Worm (Caenorhabditis elegans): Measurements from ENCODE around the gene F09G8.5.

DNA sequence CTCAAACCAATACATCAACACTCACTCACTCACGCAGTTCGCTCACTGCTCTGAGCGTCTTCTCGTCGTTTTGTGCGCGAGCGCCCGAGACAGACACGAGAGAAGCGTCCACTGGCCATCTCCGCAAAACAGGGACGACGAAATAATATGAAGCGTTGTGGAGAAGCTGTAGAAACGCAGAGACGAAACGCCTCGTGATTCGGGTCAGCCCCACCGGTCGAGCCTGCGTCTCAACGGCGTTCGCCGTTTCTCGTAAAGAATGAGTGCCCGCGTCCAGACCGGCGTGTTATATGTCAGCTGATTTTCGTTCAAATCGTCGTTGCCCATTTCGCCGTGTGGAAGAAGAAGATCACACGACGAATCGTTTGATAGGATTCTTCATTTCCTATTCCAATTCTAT is 27.3 kb upstream of the F09G8.5 start, which contains the start of gene fbxl-1:
- TF ChIP-seq nhr-28 (tag; optimal IDR thresholded peaks at IDR 0.05) (no peak), unc-62 (GFP tag; optimal IDR thresholded peaks at IDR 0.05) (no peak), ztf-11 (tag; optimal IDR thresholded peaks at IDR 0.05) (no peak), nhr-76 (tag; optimal IDR thresholded peaks at IDR 0.05) (no peak), mep-1 (tag; optimal IDR thresholded peaks at IDR 0.05) (no peak), nhr-237 (tag; optimal IDR thresholded peaks at IDR 0.05) (no peak), unc-39 (tag; optimal IDR thresholded peaks at IDR 0.05) (no peak), lin-32 (GFP tag; optimal IDR thresholded peaks at IDR 0.05) (no peak), elt-3 (tag; optimal IDR thresholded peaks at IDR 0.05) (no peak)
